Worm (Caenorhabditis elegans) whole organism, L1 larva: ENCODE measurements around the gene C50E3.15.

Experiments used
- C04F5.9 ChIP-seq: sonication (generic microtip); optimal IDR thresholded peaks from 2 replicates; lab custom pipeline; 2016; ENCODE audit warnings: missing genetic modification characterization, missing compliant biosample characterization
- C34B4.2 ChIP-seq: sonication (generic microtip); optimal IDR thresholded peaks from 2 replicates; lab custom pipeline; 2017; ENCODE audit warnings: mild to moderate bottlenecking, missing genetic modification characterization, missing compliant biosample characterization
- F16B12.6 ChIP-seq: fragments of 150-350 bp; optimal IDR thresholded peaks from 2 replicates; lab custom pipeline; 2014; ENCODE audit warnings: missing biosample characterization, missing genetic modification characterization
- Y116A8C.19 ChIP-seq: sonication (generic microtip); optimal IDR thresholded peaks from 2 replicates; lab custom pipeline; 2016; ENCODE audit warnings: missing compliant biosample characterization, missing genetic modification characterization, borderline replicate concordance
- aly-2 ChIP-seq: fragments of 150-350 bp; optimal IDR thresholded peaks from 2 replicates; lab custom pipeline; 2014; ENCODE audit warnings: missing biosample characterization, missing genetic modification characterization
- blmp-1 ChIP-seq: fragments of 150-350 bp; optimal IDR thresholded peaks from 2 replicates; lab custom pipeline; 2014; ENCODE audit warnings: missing biosample characterization, missing genetic modification characterization
- ceh-82 ChIP-seq, 3 experiments: fragments of 150-350 bp in 1 of 3; sonication (generic microtip) in 2 of 3; optimal IDR thresholded peaks; 2 replicates each; lab custom pipeline; 2014 to 2017; ENCODE audit warnings: missing biosample characterization in 3 of 3, missing genetic modification characterization in 3 of 3
- ces-1 ChIP-seq: fragments of 150-350 bp; optimal IDR thresholded peaks from 2 replicates; lab custom pipeline; 2014; ENCODE audit warnings: missing biosample characterization, missing genetic modification reagents, missing genetic modification characterization
- efl-3 ChIP-seq: fragments of 200-800 bp; sonication (Bioruptor generic); optimal IDR thresholded peaks from 2 replicates; lab custom pipeline; 2018; ENCODE audit warnings: mild to moderate bottlenecking, missing genetic modification characterization, missing compliant biosample characterization
- egl-13 ChIP-seq: sonication (generic microtip); optimal IDR thresholded peaks from 2 replicates; lab custom pipeline; 2016; ENCODE audit warnings: missing genotype, missing genetic modification reagents, missing genetic modification characterization, missing compliant biosample characterization
- elt-2 ChIP-seq: sonication (generic microtip); optimal IDR thresholded peaks from 2 replicates; lab custom pipeline; 2016; ENCODE audit warnings: missing genetic modification characterization, mild to moderate bottlenecking, inconsistent platforms, missing compliant biosample characterization, missing genetic modification reagents
- fkh-10 ChIP-seq: sonication (generic microtip); optimal IDR thresholded peaks from 2 replicates; lab custom pipeline; 2017; ENCODE audit warnings: missing biosample characterization, missing genetic modification reagents, missing genetic modification characterization
- fkh-4 ChIP-seq: sonication (generic microtip); optimal IDR thresholded peaks from 2 replicates; lab custom pipeline; 2016; ENCODE audit warnings: missing compliant biosample characterization, missing genetic modification characterization, borderline replicate concordance
- fkh-8 ChIP-seq: sonication (generic microtip); optimal IDR thresholded peaks from 2 replicates; lab custom pipeline; 2016; ENCODE audit warnings: mild to moderate bottlenecking, missing genetic modification characterization, missing compliant biosample characterization
- grh-1 ChIP-seq: fragments of 200-800 bp; sonication (Bioruptor generic); IDR thresholded peaks from 2 replicates; pipeline ENCODE4 v1.3.6; 2022; ENCODE audit warnings: missing genetic modification reagents, missing genetic modification characterization, missing compliant biosample characterization
- hlh-4 ChIP-seq: sonication (generic microtip); optimal IDR thresholded peaks from 2 replicates; lab custom pipeline; 2016; ENCODE audit warnings: mild to moderate bottlenecking, missing genetic modification characterization, missing compliant biosample characterization
- hpl-2 ChIP-seq: fragments of 150-350 bp; optimal IDR thresholded peaks from 2 replicates; lab custom pipeline; 2014; ENCODE audit warnings: missing biosample characterization, missing genetic modification reagents, missing genetic modification characterization
- irx-1 ChIP-seq: sonication (generic microtip); optimal IDR thresholded peaks from 2 replicates; lab custom pipeline; 2016; ENCODE audit warnings: missing genetic modification characterization, missing compliant biosample characterization
- jun-1 ChIP-seq: fragments of 150-350 bp; optimal IDR thresholded peaks from 2 replicates; lab custom pipeline; 2014; ENCODE audit warnings: missing biosample characterization, missing genetic modification reagents, missing genetic modification characterization
- lin-35 ChIP-seq, 2 experiments: fragments of 150-350 bp; optimal IDR thresholded peaks; 2 replicates each; lab custom pipeline; 2014; ENCODE audit warnings: missing biosample characterization in 2 of 2, missing genetic modification characterization in 2 of 2, missing genetic modification reagents in 2 of 2
- lsy-2 ChIP-seq, 2 experiments: fragments of 150-350 bp; optimal IDR thresholded peaks; 2 replicates each; lab custom pipeline; 2014; ENCODE audit warnings: missing biosample characterization in 2 of 2, missing genetic modification characterization in 2 of 2
- mab-9 ChIP-seq: fragments of 200-800 bp; sonication (Bioruptor generic); IDR thresholded peaks from 2 replicates; pipeline ENCODE4 v1.3.6; 2022; ENCODE audit warnings: missing genetic modification reagents, missing genetic modification characterization, missing compliant biosample characterization
- mep-1 ChIP-seq: fragments of 150-350 bp; optimal IDR thresholded peaks from 2 replicates; lab custom pipeline; 2014; ENCODE audit warnings: missing biosample characterization, missing genetic modification characterization
- nhr-47 ChIP-seq: sonication (generic microtip); optimal IDR thresholded peaks from 2 replicates; lab custom pipeline; 2016; ENCODE audit warnings: mild to moderate bottlenecking, missing genetic modification characterization, moderate library complexity, missing compliant biosample characterization
- nhr-71 ChIP-seq: sonication (generic microtip); optimal IDR thresholded peaks from 2 replicates; lab custom pipeline; 2016; ENCODE audit warnings: mild to moderate bottlenecking, missing genetic modification characterization, moderate library complexity, missing compliant biosample characterization
- nhr-77 ChIP-seq: fragments of 150-350 bp; optimal IDR thresholded peaks from 2 replicates; lab custom pipeline; 2014; ENCODE audit warnings: missing biosample characterization, missing genetic modification characterization
- nhr-85 ChIP-seq: sonication (generic microtip); peaks from one replicate; lab custom pipeline; 2016; ENCODE audit warnings: missing genetic modification characterization, inconsistent platforms, missing compliant biosample characterization
- sox-4 ChIP-seq: sonication (generic microtip); optimal IDR thresholded peaks from 2 replicates; lab custom pipeline; 2016; ENCODE audit warnings: missing genetic modification characterization, missing compliant biosample characterization
- sptf-1 ChIP-seq: fragments of 150-350 bp; optimal IDR thresholded peaks from 2 replicates; lab custom pipeline; 2014; ENCODE audit warnings: missing biosample characterization, missing genetic modification characterization
- unc-62 ChIP-seq: fragments of 150-350 bp; optimal IDR thresholded peaks from 2 replicates; lab custom pipeline; 2014; ENCODE audit warnings: missing biosample characterization, missing genetic modification reagents, missing genetic modification characterization
- unc-86 ChIP-seq: sonication (generic microtip); optimal IDR thresholded peaks from 2 replicates; lab custom pipeline; 2016; ENCODE audit warnings: missing genetic modification characterization, missing compliant biosample characterization
- vab-15 ChIP-seq: sonication (generic microtip); optimal IDR thresholded peaks from 2 replicates; lab custom pipeline; 2017; ENCODE audit warnings: missing genotype, mild to moderate bottlenecking, missing genetic modification characterization, missing compliant biosample characterization
- zag-1 ChIP-seq: fragments of 150-350 bp; optimal IDR thresholded peaks from 2 replicates; lab custom pipeline; 2014; ENCODE audit warnings: missing biosample characterization, missing genetic modification characterization
- ztf-11 ChIP-seq, 2 experiments: sonication (generic microtip); optimal IDR thresholded peaks; 2 replicates each; lab custom pipeline; 2016 to 2017; ENCODE audit warnings: missing genetic modification characterization in 2 of 2, missing biosample characterization in 1 of 2, missing compliant biosample characterization in 1 of 2

C50E3.15 gene

DNA sequence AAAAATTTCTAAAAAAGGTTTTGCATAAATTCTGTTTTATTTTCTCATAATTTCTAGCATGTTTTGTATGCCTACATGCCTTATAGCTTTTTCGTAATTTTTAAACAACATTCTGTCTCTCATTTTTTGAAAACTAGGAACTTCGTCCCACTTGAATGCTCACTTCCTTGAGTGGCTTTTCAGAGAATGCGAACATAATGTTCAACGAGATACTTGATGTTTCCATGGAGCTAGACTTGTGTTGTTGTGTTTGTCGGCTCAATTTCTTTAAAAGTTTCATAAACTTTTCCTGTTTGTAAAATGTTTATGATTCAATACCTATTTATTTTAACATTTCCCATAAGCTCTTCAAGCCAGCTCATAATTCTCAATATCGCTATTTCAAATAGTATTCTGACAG is 13.4 kb upstream of the C50E3.15 start, which contains the start of gene clec-213:
clec-213 (plus strand) TSS at position 301 of the 400 bp plus-strand sequence.
- no peak for TF ChIP-seq elt-2 (tag; lab: Kevin White, UChicago)
- TF ChIP-seq hpl-2 (GFP tag; lab: Kevin White, UChicago): no peak
- TF ChIP-seq ces-1 (GFP tag; lab: Kevin White, UChicago): no peak
- no peak for TF ChIP-seq F16B12.6
- no peak for TF ChIP-seq mab-9 (GFP tag; lab: Robert Waterston, UW)
- no peak for TF ChIP-seq fkh-10 (GFP tag; lab: Kevin White, UChicago)
- TF ChIP-seq ceh-82 (tag; optimal IDR thresholded peaks at IDR 0.05; lab: Kevin White, UChicago): no peak
- no peak for TF ChIP-seq hlh-4
- TF ChIP-seq lsy-2 (tag; optimal IDR thresholded peaks at IDR 0.05; lab: Kevin White, UChicago): no peak

DNA sequence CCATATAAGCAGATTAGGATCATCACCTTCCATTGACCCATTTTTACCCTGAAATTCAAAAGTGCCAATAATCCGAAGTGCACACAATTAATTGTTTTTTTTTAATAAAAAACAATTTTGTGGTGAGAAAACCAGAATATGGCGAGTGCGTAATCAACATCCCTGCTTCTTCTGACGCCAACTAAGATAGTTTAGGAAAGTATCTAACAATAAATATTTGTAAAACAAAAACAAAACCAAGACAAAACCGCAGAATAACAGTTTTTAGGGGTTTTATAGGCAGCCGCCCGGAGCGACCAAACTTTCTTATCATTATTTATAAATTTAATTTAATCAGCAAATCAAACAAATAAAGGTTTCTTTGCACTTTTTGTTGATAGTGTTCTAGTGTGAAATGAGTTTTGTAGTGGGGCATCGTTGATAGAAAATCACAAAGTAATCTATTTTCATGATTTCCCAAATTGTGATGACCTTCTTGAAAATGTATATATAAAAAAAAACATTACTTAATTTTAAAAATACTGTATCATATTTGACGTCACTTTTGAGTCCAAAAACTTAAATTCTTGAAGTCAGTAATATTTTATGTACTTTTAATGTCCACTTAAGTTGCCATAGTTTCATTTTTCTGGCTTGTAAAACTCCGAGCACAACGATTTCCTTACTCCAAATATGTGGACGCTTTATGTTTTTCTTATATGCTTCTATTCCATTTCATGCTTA is 8.4 kb upstream of the C50E3.15 start, which contains the start of the genes folt-3 and clec-214:
folt-3 (minus strand) TSS at position 51 of the 723 bp plus-strand sequence.
clec-214 (plus strand) TSS at position 673 of the 723 bp plus-strand sequence.
- TF ChIP-seq elt-2 (tag; lab: Kevin White, UChicago) (peak; percentile 32), ztf-11 (tag; optimal IDR thresholded peaks at IDR 0.05; lab: Kevin White, UChicago) (no peak), unc-62 (GFP tag; lab: Kevin White, UChicago) (no peak), jun-1 (tag; lab: Kevin White, UChicago) (no peak), vab-15 (tag; lab: Kevin White, UChicago) (no peak)

DNA sequence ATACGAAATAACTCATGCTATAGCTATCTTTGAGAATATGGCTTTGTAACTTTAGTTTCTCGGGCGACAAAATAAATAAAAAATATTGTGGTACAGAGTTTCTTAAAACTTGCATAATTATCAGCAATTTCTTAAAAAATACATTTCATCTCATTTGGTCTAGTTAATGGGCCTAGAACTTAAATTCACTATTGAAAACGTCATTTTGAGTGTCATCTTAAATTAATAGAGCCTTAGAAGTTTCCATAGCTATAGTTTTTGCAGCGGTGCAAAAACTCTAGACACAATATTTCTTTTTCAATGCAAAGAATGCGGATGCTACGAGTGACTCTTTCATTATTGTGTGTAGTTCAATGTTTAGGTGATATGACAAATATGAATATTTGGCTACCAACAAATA is 6.2 kb upstream of the C50E3.15 start, which contains the start of gene clec-215:
clec-215 (plus strand) TSS at position 301 of the 400 bp plus-strand sequence.
- TF ChIP-seq irx-1 (tag; lab: Kevin White, UChicago) (no peak), nhr-47 (no peak), grh-1 (GFP tag; lab: Robert Waterston, UW) (no peak), zag-1 (no peak), C04F5.9 (no peak), sptf-1 (tag; lab: Kevin White, UChicago) (no peak), lin-35 (GFP tag; optimal IDR thresholded peaks at IDR 0.05; lab: Kevin White, UChicago) (no peak), Y116A8C.19 (no peak), nhr-71 (tag; lab: Kevin White, UChicago) (no peak), fkh-4 (tag; lab: Kevin White, UChicago) (no peak), nhr-85 (tag; lab: Kevin White, UChicago) (no peak), unc-86 (tag; lab: Kevin White, UChicago) (no peak)

DNA sequence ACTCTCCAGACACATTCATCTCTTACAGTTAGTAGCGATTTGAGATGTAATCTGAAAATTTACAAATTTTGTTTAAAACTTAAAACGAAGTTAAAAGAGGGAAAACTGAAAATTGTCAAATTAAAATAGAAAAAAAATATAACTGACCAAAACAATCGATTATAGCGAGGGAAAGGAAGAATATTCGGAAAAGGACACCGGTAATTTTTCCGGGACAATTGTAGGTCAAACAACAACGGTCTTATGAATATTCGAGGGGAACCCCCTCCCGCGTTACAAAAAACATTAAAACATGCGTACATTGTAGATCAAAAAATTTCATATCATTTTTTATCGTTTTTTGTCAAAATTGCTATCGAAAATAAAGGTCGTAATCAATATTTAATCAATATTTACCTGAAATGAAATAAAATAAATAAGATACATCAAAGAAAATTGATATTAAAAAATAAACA is 3.8 kb downstream of the C50E3.15 start, which contains the start of gene C50E3.12:
C50E3.12 (minus strand) TSS at position 51 of the 455 bp plus-strand sequence.
- no peak for TF ChIP-seq zag-1

DNA sequence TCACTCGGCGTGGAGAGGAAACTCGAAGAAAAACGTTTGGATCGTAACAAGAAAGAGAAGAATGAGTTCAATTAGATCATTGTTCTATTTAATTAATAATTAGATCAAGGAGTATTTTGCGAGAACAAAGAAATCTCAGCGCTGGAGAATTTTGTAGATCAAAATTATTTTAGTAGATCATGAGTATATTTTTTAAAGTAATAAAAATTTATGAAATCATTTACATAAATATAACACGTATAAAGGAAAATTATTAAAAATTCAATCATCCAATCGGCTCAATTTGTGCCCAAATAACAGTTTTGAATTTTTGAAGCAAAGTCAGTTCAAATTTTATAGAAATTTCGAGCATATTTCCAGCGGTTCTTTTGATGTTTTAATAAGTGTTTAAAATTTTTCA is 5.9 kb downstream of the C50E3.15 start, which contains the start of gene C50E3.13:
C50E3.13 (minus strand) TSS at position 101 of the 400 bp plus-strand sequence.
- TF ChIP-seq mab-9 (GFP tag; lab: Robert Waterston, UW) (no peak), mep-1 (tag; lab: Kevin White, UChicago) (no peak), nhr-77 (no peak), grh-1 (GFP tag; lab: Robert Waterston, UW) (no peak), unc-86 (tag; lab: Kevin White, UChicago) (no peak)

DNA sequence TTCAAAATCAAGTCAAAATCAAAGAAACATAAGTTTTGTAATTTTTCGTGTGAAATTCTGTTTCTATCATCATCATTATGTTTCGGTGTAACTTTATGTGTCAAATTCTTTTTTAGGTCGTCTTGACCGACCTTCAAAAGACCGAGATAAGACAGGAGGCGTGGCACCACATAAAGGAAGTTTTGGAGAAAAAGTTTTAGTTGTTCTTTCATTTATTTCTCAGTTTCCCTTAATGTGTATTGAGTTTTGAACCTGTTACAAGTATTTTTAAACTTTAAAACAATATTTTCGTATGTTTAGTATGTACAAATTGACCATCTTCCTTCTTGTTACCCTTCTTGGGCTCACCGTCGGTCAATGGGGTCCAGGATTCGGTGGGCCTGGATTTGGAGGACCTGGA is 6.4 kb downstream of the C50E3.15 start, which contains the start of gene grsp-4:
grsp-4 (plus strand) TSS at position 301 of the 400 bp plus-strand sequence.
- TF ChIP-seq fkh-8 (tag; lab: Kevin White, UChicago): no peak
- TF ChIP-seq egl-13: no peak
- TF ChIP-seq efl-3: no peak
- no peak for TF ChIP-seq sox-4 (tag; lab: Kevin White, UChicago)
- TF ChIP-seq blmp-1: peak; percentile 52
- no peak for TF ChIP-seq aly-2
- TF ChIP-seq C34B4.2 (tag; lab: Kevin White, UChicago): no peak
- TF ChIP-seq nhr-85 (tag; lab: Kevin White, UChicago): peak; percentile 48
- TF ChIP-seq, all 84 proteins: peak for 2
